Worm (Caenorhabditis elegans): ENCODE data around the gene srt-49.

Gene srt-49

ce11 chrIV:15065653-15066052 lies 32.5 kb downstream of the srt-49 start, which contains the start of gene Y41E3.18:
TSS of gene Y41E3.18 (minus strand) at chrIV:15065753.
- TF ChIP-seq ceh-83 (GFP tag; optimal IDR thresholded peaks at IDR 0.05) (no peak), ztf-11 (tag; optimal IDR thresholded peaks at IDR 0.05) (no peak), lsy-2 (tag; optimal IDR thresholded peaks at IDR 0.05) (no peak), unc-120 (tag; optimal IDR thresholded peaks at IDR 0.05; ENCODE audit: poor library complexity, severe bottlenecking) (no peak), drap-1 (GFP tag; optimal IDR thresholded peaks at IDR 0.05) (no peak), sem-2 (GFP tag; optimal IDR thresholded peaks at IDR 0.05) (no peak), ceh-39 (tag; optimal IDR thresholded peaks at IDR 0.05) (no peak), hlh-1 (tag; optimal IDR thresholded peaks at IDR 0.05) (no peak), ham-2 (GFP tag; optimal IDR thresholded peaks at IDR 0.05) (no peak)

ce11 chrIV:15063789-15064188 lies 34.4 kb downstream of the srt-49 start:
- TF ChIP-seq sptf-1 (tag; optimal IDR thresholded peaks at IDR 0.05) (no peak), nhr-2 (tag; optimal IDR thresholded peaks at IDR 0.05) (no peak), zip-8 (tag; optimal IDR thresholded peaks at IDR 0.05) (peak; percentile 91), ceh-83 (GFP tag; optimal IDR thresholded peaks at IDR 0.05) (no peak), bed-3 (GFP tag; optimal IDR thresholded peaks at IDR 0.05) (no peak), mep-1 (tag; optimal IDR thresholded peaks at IDR 0.05) (no peak), ces-1 (GFP tag; optimal IDR thresholded peaks at IDR 0.05) (no peak), mls-2 (tag; optimal IDR thresholded peaks at IDR 0.05) (no peak)

- TF ChIP-seq ceh-39 (tag; optimal IDR thresholded peaks at IDR 0.05): no peak
- no peak for TF ChIP-seq zip-8 (tag; optimal IDR thresholded peaks at IDR 0.05)
- TF ChIP-seq nhr-237 (tag; optimal IDR thresholded peaks at IDR 0.05): no peak
- no peak for TF ChIP-seq nhr-28 (tag; optimal IDR thresholded peaks at IDR 0.05)
- TF ChIP-seq unc-120 (tag; optimal IDR thresholded peaks at IDR 0.05; ENCODE audit: poor library complexity, severe bottlenecking): no peak
- TF ChIP-seq lsy-2 (tag; optimal IDR thresholded peaks at IDR 0.05): no peak
- TF ChIP-seq snpc-4 (tag; optimal IDR thresholded peaks at IDR 0.05): no peak
- TF ChIP-seq unc-62 (GFP tag; optimal IDR thresholded peaks at IDR 0.05): no peak
- no peak for TF ChIP-seq tbx-8 (GFP tag; optimal IDR thresholded peaks at IDR 0.05)
- TF ChIP-seq mls-2 (tag; optimal IDR thresholded peaks at IDR 0.05): no peak
- TF ChIP-seq nhr-12 (tag; optimal IDR thresholded peaks at IDR 0.05): no peak
- TF ChIP-seq elt-1 (tag; optimal IDR thresholded peaks at IDR 0.05; ENCODE audit: borderline replicate concordance, insufficient read depth): no peak
- no peak for TF ChIP-seq sptf-1 (tag; optimal IDR thresholded peaks at IDR 0.05)
Observed at ce11 chrIV:15057994-15058393, 40.2 kb downstream of the srt-49 start, which contains the start of gene Y41E3.13. TSS of gene Y41E3.13 (plus strand) at chrIV:15058294.

ce11 chrIV:15056081-15056586 lies 42.1 kb downstream of the srt-49 start, which contains the start of gene Y41E3.19:
TSS of gene Y41E3.19 (plus strand) at chrIV:15056131.
- TF ChIP-seq sem-2 (GFP tag; optimal IDR thresholded peaks at IDR 0.05): no peak
- no peak for TF ChIP-seq zip-8 (tag; optimal IDR thresholded peaks at IDR 0.05)
- no peak for TF ChIP-seq nhr-237 (tag; optimal IDR thresholded peaks at IDR 0.05)
- TF ChIP-seq blmp-1 (tag; optimal IDR thresholded peaks at IDR 0.05): no peak
- no peak for TF ChIP-seq tbx-8 (GFP tag; optimal IDR thresholded peaks at IDR 0.05)
- no peak for TF ChIP-seq elt-1 (tag; optimal IDR thresholded peaks at IDR 0.05; ENCODE audit: borderline replicate concordance, insufficient read depth)
- no peak for TF ChIP-seq M03D4.4 (tag; optimal IDR thresholded peaks at IDR 0.05)
- no peak for TF ChIP-seq nhr-2 (tag; optimal IDR thresholded peaks at IDR 0.05)
- no peak for TF ChIP-seq flh-1 (GFP tag; optimal IDR thresholded peaks at IDR 0.05)
- no peak for TF ChIP-seq unc-62 (GFP tag; optimal IDR thresholded peaks at IDR 0.05)

- no peak for TF ChIP-seq elt-3 (tag; optimal IDR thresholded peaks at IDR 0.05)
- TF ChIP-seq pha-4 (tag; optimal IDR thresholded peaks at IDR 0.05): no peak
- no peak for TF ChIP-seq ceh-83 (GFP tag; optimal IDR thresholded peaks at IDR 0.05)
- TF ChIP-seq nhr-28 (tag; optimal IDR thresholded peaks at IDR 0.05): no peak
- no peak for TF ChIP-seq drap-1 (GFP tag; optimal IDR thresholded peaks at IDR 0.05)
- no peak for TF ChIP-seq unc-62 (GFP tag; optimal IDR thresholded peaks at IDR 0.05)
- no peak for TF ChIP-seq unc-120 (tag; optimal IDR thresholded peaks at IDR 0.05; ENCODE audit: poor library complexity, severe bottlenecking)
- TF ChIP-seq lin-32 (GFP tag; optimal IDR thresholded peaks at IDR 0.05): no peak
- TF ChIP-seq mls-2 (tag; optimal IDR thresholded peaks at IDR 0.05): no peak
- TF ChIP-seq tbx-8 (GFP tag; optimal IDR thresholded peaks at IDR 0.05): no peak
- no peak for TF ChIP-seq sem-2 (GFP tag; optimal IDR thresholded peaks at IDR 0.05)
- TF ChIP-seq elt-1 (tag; optimal IDR thresholded peaks at IDR 0.05; ENCODE audit: borderline replicate concordance, insufficient read depth): no peak
- TF ChIP-seq blmp-1 (tag; optimal IDR thresholded peaks at IDR 0.05): no peak
- no peak for TF ChIP-seq nhr-76 (tag; optimal IDR thresholded peaks at IDR 0.05)
- TF ChIP-seq lin-13 (tag; optimal IDR thresholded peaks at IDR 0.05): no peak
- no peak for TF ChIP-seq unc-39 (tag; optimal IDR thresholded peaks at IDR 0.05)
- TF ChIP-seq M03D4.4 (tag; optimal IDR thresholded peaks at IDR 0.05): no peak
- no peak for TF ChIP-seq ham-2 (GFP tag; optimal IDR thresholded peaks at IDR 0.05)
- TF ChIP-seq ceh-43 (GFP tag; optimal IDR thresholded peaks at IDR 0.05): no peak
Observed at ce11 chrIV:15053271-15053670, 44.9 kb downstream of the srt-49 start, which contains the start of gene srt-47. TSS of gene srt-47 (minus strand) at chrIV:15053371.
